Fruit fly (Drosophila melanogaster) whole organism, prepupa: ENCODE data around the gene Trf5.

ENCODE experiments used
- CG10669 ChIP-seq: fragments of 200-800 bp; sonication (Bioruptor generic); optimal IDR thresholded peaks from 3 replicates; lab custom pipeline; 2018; ENCODE audit warnings: missing biosample characterization, mild to moderate bottlenecking, missing genetic modification characterization, moderate library complexity
- CG11762 ChIP-seq: fragments of 200-800 bp; sonication (Bioruptor generic); optimal IDR thresholded peaks from 3 replicates; lab custom pipeline; 2016; ENCODE audit warnings: missing biosample characterization, missing genetic modification characterization; ENCODE audit not compliant: insufficient read depth
- CG11902 ChIP-seq: fragments of 200-800 bp; sonication (Bioruptor generic); optimal IDR thresholded peaks from 3 replicates; lab custom pipeline; 2016; ENCODE audit warnings: missing biosample characterization, missing genetic modification characterization
- CG15336 ChIP-seq: fragments of 200-800 bp; sonication (Bioruptor generic); IDR thresholded peaks from 2 replicates; pipeline ENCODE4 v1.3.6; 2022; ENCODE audit warnings: missing biosample characterization, missing genetic modification characterization
- CG3032 ChIP-seq: fragments of 200-800 bp; optimal IDR thresholded peaks from 2 replicates; lab custom pipeline; 2019; ENCODE audit warnings: missing biosample characterization, mild to moderate bottlenecking, missing genetic modification characterization, moderate library complexity
- CG3919 ChIP-seq: fragments of 200-800 bp; sonication (Bioruptor generic); optimal IDR thresholded peaks from 3 replicates; lab custom pipeline; 2016; ENCODE audit warnings: missing biosample characterization, missing genetic modification characterization
- CG4318 ChIP-seq: fragments of 200-800 bp; sonication (Bioruptor generic); optimal IDR thresholded peaks from 3 replicates; lab custom pipeline; 2017; ENCODE audit warnings: missing biosample characterization, mild to moderate bottlenecking, missing genetic modification characterization
- CG6163 ChIP-seq: fragments of 200-800 bp; sonication (Bioruptor generic); IDR thresholded peaks from 3 replicates; pipeline ENCODE4 v1.3.6; 2022; ENCODE audit warnings: missing biosample characterization, missing genetic modification characterization
- CG6276 ChIP-seq: fragments of 200-800 bp; sonication (Bioruptor generic); optimal IDR thresholded peaks from 2 replicates; lab custom pipeline; 2017; ENCODE audit warnings: missing biosample characterization, mild to moderate bottlenecking, missing genetic modification characterization
- CG6792 ChIP-seq: fragments of 200-800 bp; sonication (Bioruptor generic); optimal IDR thresholded peaks from 3 replicates; lab custom pipeline; 2016; ENCODE audit warnings: missing biosample characterization, missing genetic modification characterization
- CG7368 ChIP-seq: fragments of 200-800 bp; sonication (Bioruptor generic); optimal IDR thresholded peaks from 3 replicates; lab custom pipeline; 2016; ENCODE audit warnings: missing biosample characterization, missing genetic modification characterization
- CG8319 ChIP-seq: fragments of 200-800 bp; sonication (Bioruptor generic); optimal IDR thresholded peaks from 3 replicates; lab custom pipeline; 2016; ENCODE audit warnings: missing biosample characterization, missing genetic modification characterization
- CG8632 ChIP-seq: fragments of 200-800 bp; sonication (Bioruptor generic); optimal IDR thresholded peaks from 3 replicates; lab custom pipeline; 2016; ENCODE audit warnings: missing biosample characterization, missing genetic modification characterization
- CG9139 ChIP-seq: fragments of 200-800 bp; sonication (Bioruptor generic); optimal IDR thresholded peaks from 3 replicates; lab custom pipeline; 2017; ENCODE audit warnings: missing biosample characterization, mild to moderate bottlenecking, missing genetic modification characterization
- Eip75B ChIP-seq: fragments of 200-800 bp; sonication (Bioruptor generic); optimal IDR thresholded peaks from 3 replicates; lab custom pipeline; 2016; ENCODE audit warnings: missing biosample characterization, missing genetic modification characterization
- Eip78C ChIP-seq: fragments of 200-800 bp; sonication (Bioruptor generic); peaks from one replicate; lab custom pipeline; 2016; ENCODE audit warnings: missing biosample characterization, missing genetic modification characterization
- Eip93F ChIP-seq: fragments of 200-800 bp; sonication (Bioruptor generic); optimal IDR thresholded peaks from 2 replicates; lab custom pipeline; 2016; ENCODE audit warnings: missing biosample characterization, mild to moderate bottlenecking, missing genetic modification characterization
- Ets21C ChIP-seq: fragments of 200-800 bp; sonication (Bioruptor generic); optimal IDR thresholded peaks from 3 replicates; lab custom pipeline; 2016; ENCODE audit warnings: missing biosample characterization, missing genetic modification characterization
- Gug ChIP-seq: fragments of 200-800 bp; sonication (Bioruptor generic); IDR thresholded peaks from 2 replicates; pipeline ENCODE4 v1.3.6; 2022; ENCODE audit warnings: missing biosample characterization, missing genetic modification characterization
- Hr39 ChIP-seq: fragments of 200-800 bp; sonication (Bioruptor generic); optimal IDR thresholded peaks from 2 replicates; lab custom pipeline; 2016; ENCODE audit warnings: missing biosample characterization, missing genetic modification characterization
- Hr4 ChIP-seq: fragments of 200-800 bp; sonication (Bioruptor generic); optimal IDR thresholded peaks from 3 replicates; lab custom pipeline; 2016; ENCODE audit warnings: missing biosample characterization, missing genetic modification characterization
- Met ChIP-seq: fragments of 200-800 bp; sonication (Bioruptor generic); optimal IDR thresholded peaks from 3 replicates; lab custom pipeline; 2016; ENCODE audit warnings: missing biosample characterization, missing genetic modification characterization
- OdsH ChIP-seq: fragments of 200-800 bp; sonication (Bioruptor generic); optimal IDR thresholded peaks from 3 replicates; lab custom pipeline; 2016; ENCODE audit warnings: missing biosample characterization, missing genetic modification characterization
- Sox102F ChIP-seq: fragments of 200-800 bp; sonication (Bioruptor generic); optimal IDR thresholded peaks from 2 replicates; lab custom pipeline; 2016; ENCODE audit warnings: missing biosample characterization, mild to moderate bottlenecking, missing genetic modification characterization
- Sox14 ChIP-seq: fragments of 200-800 bp; sonication (Bioruptor generic); optimal IDR thresholded peaks from 3 replicates; lab custom pipeline; 2016; ENCODE audit warnings: missing biosample characterization, missing genetic modification characterization
- achi ChIP-seq: fragments of 200-800 bp; sonication (Bioruptor generic); optimal IDR thresholded peaks from 3 replicates; lab custom pipeline; 2016; ENCODE audit warnings: missing biosample characterization, missing genetic modification characterization
- acj6 ChIP-seq: fragments of 200-800 bp; sonication (Bioruptor generic); optimal IDR thresholded peaks from 3 replicates; lab custom pipeline; 2016; ENCODE audit warnings: missing biosample characterization, missing genetic modification characterization
- cyc ChIP-seq: fragments of 200-800 bp; sonication (Bioruptor generic); optimal IDR thresholded peaks from 3 replicates; lab custom pipeline; 2016; ENCODE audit warnings: missing biosample characterization, missing genetic modification characterization
- dac ChIP-seq: fragments of 200-800 bp; sonication (Bioruptor generic); optimal IDR thresholded peaks from 2 replicates; lab custom pipeline; 2017; ENCODE audit warnings: missing biosample characterization, mild to moderate bottlenecking, missing genetic modification characterization
- dsx ChIP-seq: fragments of 200-800 bp; optimal IDR thresholded peaks from 3 replicates; lab custom pipeline; 2019; ENCODE audit warnings: missing biosample characterization, mild to moderate bottlenecking, missing genetic modification characterization, moderate library complexity; ENCODE audit not compliant: poor library complexity, severe bottlenecking
- esn ChIP-seq: fragments of 200-800 bp; sonication (Bioruptor generic); optimal IDR thresholded peaks from 2 replicates; lab custom pipeline; 2016; ENCODE audit warnings: missing biosample characterization, mild to moderate bottlenecking, missing genetic modification characterization, moderate library complexity
- fkh ChIP-seq: fragments of 200-800 bp; sonication (Bioruptor generic); optimal IDR thresholded peaks from 3 replicates; lab custom pipeline; 2017; ENCODE audit warnings: missing biosample characterization, mild to moderate bottlenecking, missing genetic modification characterization, moderate library complexity
- lz ChIP-seq: fragments of 200-800 bp; sonication (Bioruptor generic); optimal IDR thresholded peaks from 3 replicates; lab custom pipeline; 2016; ENCODE audit warnings: missing biosample characterization, missing genetic modification characterization
- net ChIP-seq: fragments of 200-800 bp; sonication (Bioruptor generic); optimal IDR thresholded peaks from 3 replicates; lab custom pipeline; 2016; ENCODE audit warnings: missing biosample characterization, missing genetic modification characterization
- pdm3 ChIP-seq: fragments of 200-800 bp; sonication (Bioruptor generic); optimal IDR thresholded peaks from 3 replicates; lab custom pipeline; 2016; ENCODE audit warnings: missing biosample characterization, missing genetic modification characterization
- salr ChIP-seq, 2 experiments: fragments of 200-800 bp; sonication (Bioruptor generic); optimal IDR thresholded peaks; 3 replicates each; lab custom pipeline; 2016 to 2018; ENCODE audit warnings: missing biosample characterization in 2 of 2, missing genetic modification characterization in 2 of 2, mild to moderate bottlenecking in 1 of 2
- ss ChIP-seq, 2 experiments: fragments of 200-800 bp; sonication (Bioruptor generic); optimal IDR thresholded peaks; 2 replicates in 1 of 2; 3 replicates in 1 of 2; lab custom pipeline; 2017 to 2018; ENCODE audit warnings: mild to moderate bottlenecking in 2 of 2, missing biosample characterization in 2 of 2, missing genetic modification characterization in 2 of 2, moderate library complexity in 1 of 2
- svp ChIP-seq: fragments of 200-800 bp; sonication (Bioruptor generic); peaks from one replicate; lab custom pipeline; 2016; ENCODE audit warnings: missing biosample characterization, missing genetic modification characterization
- topi ChIP-seq: fragments of 200-800 bp; sonication (Bioruptor generic); optimal IDR thresholded peaks from 3 replicates; lab custom pipeline; 2016; ENCODE audit warnings: missing biosample characterization, missing genetic modification characterization

Gene Trf5

DNA sequence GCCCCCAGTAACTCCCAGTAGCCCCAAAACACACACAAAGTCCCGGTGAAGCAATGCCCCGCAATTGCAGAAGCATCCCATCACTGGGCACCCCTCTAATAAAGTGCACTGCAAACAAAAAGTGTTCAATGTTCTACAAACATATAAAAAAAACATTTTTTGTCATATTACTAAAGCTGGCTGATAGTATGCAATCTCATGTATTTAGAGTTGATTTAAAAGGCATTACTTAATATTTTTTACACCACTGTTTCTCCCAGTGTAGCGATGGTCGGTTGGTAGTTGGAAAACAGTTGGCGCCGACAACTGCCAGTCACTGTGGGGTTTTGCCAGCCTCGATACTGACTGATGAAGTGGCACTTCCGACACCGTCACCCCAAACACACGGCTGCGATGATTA is 24.1 kb upstream of the Trf5 start:
- TF ChIP-seq Eip78C (peak; percentile 41), Gug (GFP tag; lab: Robert Waterston, UW) (no peak), Hr39 (GFP tag; lab: Kevin White, UChicago) (no peak), OdsH (GFP tag; lab: Kevin White, UChicago) (peak; percentile 14), Eip93F (no peak), lz (GFP tag; lab: Kevin White, UChicago) (peak; percentile 2), svp (GFP tag; lab: Kevin White, UChicago) (peak; percentile 48), Eip75B (GFP tag; lab: Kevin White, UChicago) (no peak), cyc (GFP tag; lab: Kevin White, UChicago) (no peak), topi (GFP tag; lab: Kevin White, UChicago) (no peak), CG8319 (GFP tag; lab: Kevin White, UChicago) (no peak), CG15336 (GFP tag; lab: Robert Waterston, UW) (peak; percentile 32; the same call in 1 of the 2 replicates), CG3032 (tag; lab: Kevin White, UChicago) (no peak), esn (no peak), CG9139 (no peak), CG6792 (no peak), dsx (GFP tag; lab: Kevin White, UChicago) (no peak), pdm3 (GFP tag; lab: Kevin White, UChicago) (peak; percentile 2), net (peak; percentile 1), CG6163 (GFP tag; lab: Robert Waterston, UW) (0 out of 3 replicates have a peak, but pooled peaks have one; percentile 18), salr (GFP tag; optimal IDR thresholded peaks at IDR 0.05; lab: Kevin White, UChicago) (no peak), fkh (no peak), Sox14 (GFP tag; lab: Kevin White, UChicago) (no peak), CG11762 (GFP tag; lab: Kevin White, UChicago) (no peak), dac (GFP tag; lab: Kevin White, UChicago) (no peak), Ets21C (GFP tag; lab: Kevin White, UChicago) (peak; percentile 4), CG3919 (no peak)
- TF ChIP-seq, all 60 proteins: peak for 9

dm6 chr2L:2677553-2677952 is 18.7 kb downstream of the Trf5 start, which contains the start of gene Tmtc1:
Tmtc1 (plus strand) TSS chr2L:2677734.
- TF ChIP-seq CG6163 (GFP tag; lab: Robert Waterston, UW) (0 out of 3 replicates have a peak, but pooled peaks have one; percentile 37), topi (GFP tag; lab: Kevin White, UChicago) (no peak), Eip78C (no peak), achi (GFP tag; lab: Kevin White, UChicago) (no peak)

DNA sequence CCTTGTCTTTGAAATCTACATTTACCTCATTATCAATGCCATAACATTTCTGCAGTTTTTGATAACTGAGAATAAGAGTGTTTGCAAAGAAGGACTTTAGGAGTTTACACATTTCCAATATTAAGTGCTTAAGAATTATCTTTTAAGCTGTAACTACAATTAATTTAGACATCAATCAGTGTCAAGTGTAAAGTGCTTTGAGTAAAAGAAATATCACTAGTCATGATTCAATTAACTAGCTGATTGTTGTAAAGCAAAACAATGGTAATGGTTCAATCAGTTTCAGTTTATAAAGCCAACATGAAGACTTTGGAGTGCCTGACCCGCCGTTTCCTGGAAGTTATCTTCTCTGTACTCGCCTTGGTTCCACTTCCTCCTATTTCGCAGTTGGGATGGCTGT is 26.7 kb downstream of the Trf5 start, which contains the start of gene Gr23a:
Gene Gr23a (plus strand): TSS at position 301 of the 400 bp plus-strand sequence.
- TF ChIP-seq CG15336 (GFP tag; lab: Robert Waterston, UW), result no peak
- TF ChIP-seq CG3919, result no peak
- no peak for TF ChIP-seq CG6792
- no peak for TF ChIP-seq CG4318 (GFP tag; lab: Kevin White, UChicago)

- TF ChIP-seq CG8632 (GFP tag; lab: Kevin White, UChicago), result no peak
- no peak for TF ChIP-seq CG6276 (GFP tag; lab: Kevin White, UChicago)
- no peak for TF ChIP-seq Eip93F
- no peak for TF ChIP-seq Hr4
- no peak for TF ChIP-seq Hr39 (GFP tag; lab: Kevin White, UChicago)
- no peak for TF ChIP-seq lz (GFP tag; lab: Kevin White, UChicago)
- no peak for TF ChIP-seq acj6 (GFP tag; lab: Kevin White, UChicago)
- TF ChIP-seq, all 60 proteins: peak for 0
These were observed 31.5 kb downstream of the Trf5 start, which contains the start of gene Trf4 for dm6 chr2L:2664762-2665161. Trf4 (plus strand) TSS chr2L:2665062.

DNA sequence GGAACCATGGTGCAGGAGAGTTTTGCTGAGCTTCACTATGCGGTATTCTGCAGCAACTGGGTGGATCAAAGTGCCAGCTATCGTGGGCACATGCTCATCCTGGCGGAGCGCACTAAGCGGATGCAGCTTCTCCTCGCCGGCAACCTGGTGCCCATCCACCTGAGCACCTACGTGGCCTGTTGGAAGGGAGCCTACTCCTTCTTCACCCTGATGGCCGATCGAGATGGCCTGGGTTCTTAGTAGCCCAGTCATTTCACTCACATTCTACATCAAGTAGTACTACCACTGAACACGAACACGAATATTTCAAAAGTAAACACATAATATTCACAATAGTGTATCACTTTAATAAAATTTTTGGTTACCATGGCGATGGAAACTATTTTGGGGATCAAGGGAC is 41.1 kb downstream of the Trf5 start, which contains the start of gene Prosbeta4R2:
Gene Prosbeta4R2 (plus strand): TSS at position 301 of the 400 bp plus-strand sequence.
- no peak for TF ChIP-seq CG15336 (GFP tag; lab: Robert Waterston, UW)
- TF ChIP-seq fkh, result no peak
- TF ChIP-seq CG11902 (GFP tag; lab: Kevin White, UChicago), result no peak
- no peak for TF ChIP-seq CG6163 (GFP tag; lab: Robert Waterston, UW)
- no peak for TF ChIP-seq CG3919
- TF ChIP-seq net, result no peak
- TF ChIP-seq CG7368 (GFP tag; lab: Kevin White, UChicago), result no peak
- TF ChIP-seq Met (GFP tag; lab: Kevin White, UChicago), result no peak
- no peak for TF ChIP-seq CG10669 (GFP tag; lab: Kevin White, UChicago)
- no peak for TF ChIP-seq CG8319 (GFP tag; lab: Kevin White, UChicago)
- TF ChIP-seq CG8632 (GFP tag; lab: Kevin White, UChicago), result no peak
- TF ChIP-seq CG9139, result no peak
- TF ChIP-seq CG11762 (GFP tag; lab: Kevin White, UChicago), result no peak
- TF ChIP-seq Sox102F, result no peak
- no peak for TF ChIP-seq OdsH (GFP tag; lab: Kevin White, UChicago)
- no peak for TF ChIP-seq ss (GFP tag; optimal IDR thresholded peaks at IDR 0.05; lab: Kevin White, UChicago)
- TF ChIP-seq acj6 (GFP tag; lab: Kevin White, UChicago), result no peak
- TF ChIP-seq, all 60 proteins: peak for 0
